Fruit fly (Drosophila melanogaster): Measurements from ENCODE around the gene hb.

The hb gene

dm6 chr3R:8731597-8732263, 34.1 kb upstream of the hb start, which contains the start of the genes M1BP and CG8202 (continued):
- peak; percentile 69 for TF ChIP-seq onecut (GFP tag; IDR thresholded peaks at IDR 0.05)
- peak; percentile 87 for TF ChIP-seq CG11723 (GFP tag; optimal IDR thresholded peaks at IDR 0.05)
- TF ChIP-seq Jarid2 (GFP tag; optimal IDR thresholded peaks at IDR 0.05) = no peak
- TF ChIP-seq CG2202 (tag; optimal IDR thresholded peaks at IDR 0.05) = peak; percentile 77
- TF ChIP-seq CG11504 (tag; optimal IDR thresholded peaks at IDR 0.05) = peak; percentile 93
- TF ChIP-seq CG17829 (tag; optimal IDR thresholded peaks at IDR 0.05) = peak; percentile 94
- peak; percentile 82 for TF ChIP-seq CG2120 (GFP tag; optimal IDR thresholded peaks at IDR 0.05)
- peak; percentile 82 for TF ChIP-seq CG9932 (GFP tag; IDR thresholded peaks at IDR 0.05)
- TF ChIP-seq CG12104 (GFP tag; optimal IDR thresholded peaks at IDR 0.05) = peak; percentile 87
- peak; percentile 67; the same call in 1 of the 2 replicates for TF ChIP-seq esg (GFP tag; conservative IDR thresholded peaks at IDR 0.05)
- peak; percentile 55 for TF ChIP-seq bab2 (GFP tag; optimal IDR thresholded peaks at IDR 0.05)
- peak; percentile 25 for TF ChIP-seq CG4854 (GFP tag; optimal IDR thresholded peaks at IDR 0.05)
- peak; percentile 87 for TF ChIP-seq CG6765 (GFP tag; optimal IDR thresholded peaks at IDR 0.05)
- TF ChIP-seq CG1233 (GFP tag; optimal IDR thresholded peaks at IDR 0.05) = peak; percentile 96
- TF ChIP-seq Hsf (GFP tag; optimal IDR thresholded peaks at IDR 0.05) = peak; percentile 60
- peak; percentile 53 for TF ChIP-seq CG18476 (GFP tag; optimal IDR thresholded peaks at IDR 0.05)
- TF ChIP-seq Hr51 (GFP tag; optimal IDR thresholded peaks at IDR 0.05) = peak; percentile 50 to 93
- 0 out of 2 replicates have a peak, but pooled peaks have one; percentile 40 for TF ChIP-seq dati (GFP tag; IDR thresholded peaks at IDR 0.05)
- peak; percentile 81 for TF ChIP-seq CG6813 (GFP tag; optimal IDR thresholded peaks at IDR 0.05)
- peak; percentile 75 for TF ChIP-seq CG6254 (GFP tag; optimal IDR thresholded peaks at IDR 0.05)
- TF ChIP-seq wdn (GFP tag; IDR thresholded peaks at IDR 0.05) = peak; percentile 53
- peak; percentile 96 for TF ChIP-seq CG8924 (tag; optimal IDR thresholded peaks at IDR 0.05)
- peak; percentile 13 for TF ChIP-seq Dip3 (GFP tag; optimal IDR thresholded peaks at IDR 0.05)
- peak; percentile 56 for TF ChIP-seq CG15514 (GFP tag; optimal IDR thresholded peaks at IDR 0.05)
- TF ChIP-seq CG8089 (GFP tag; optimal IDR thresholded peaks at IDR 0.05) = peak; percentile 28
- peak; percentile 31 for TF ChIP-seq CG17802 (tag; optimal IDR thresholded peaks at IDR 0.05)
- TF ChIP-seq Fer2 (tag; optimal IDR thresholded peaks at IDR 0.05) = peak; percentile 85
- TF ChIP-seq gcm2 (GFP tag; optimal IDR thresholded peaks at IDR 0.05) = no peak
- peak; percentile 95 for TF ChIP-seq CG2712 (tag; optimal IDR thresholded peaks at IDR 0.05)
- peak; percentile 41 for TF ChIP-seq Bteb2 (GFP tag; optimal IDR thresholded peaks at IDR 0.05)
- peak; percentile 55; the same call in 1 of the 2 replicates for TF ChIP-seq Ada2b (GFP tag; IDR thresholded peaks at IDR 0.05)
- no peak for TF ChIP-seq Doc3 (GFP tag; IDR thresholded peaks at IDR 0.05; ENCODE audit: partially characterized antibody)
- peak; percentile 38 for TF ChIP-seq tx (GFP tag; optimal IDR thresholded peaks at IDR 0.05)
- peak; percentile 0 for TF ChIP-seq vfl (GFP tag; optimal IDR thresholded peaks at IDR 0.05)
- no peak for TF ChIP-seq Hmx (GFP tag; optimal IDR thresholded peaks at IDR 0.05)
- TF ChIP-seq CG2875 (GFP tag; optimal IDR thresholded peaks at IDR 0.05) = peak; percentile 76
- peak; percentile 44 for TF ChIP-seq CG9876 (GFP tag; optimal IDR thresholded peaks at IDR 0.05)
- TF ChIP-seq ab (GFP tag; optimal IDR thresholded peaks at IDR 0.05) = peak; percentile 50
- TF ChIP-seq CG15601 (tag; optimal IDR thresholded peaks at IDR 0.05) = peak; percentile 89
- TF ChIP-seq sens (GFP tag) = peak; percentile 88
- peak; percentile 56 for TF ChIP-seq CrebB (tag; optimal IDR thresholded peaks at IDR 0.05)
- TF ChIP-seq salm (tag; optimal IDR thresholded peaks at IDR 0.05) = peak; percentile 81
- peak; percentile 52 for TF ChIP-seq CG31224 (GFP tag; IDR thresholded peaks at IDR 0.05)
- TF ChIP-seq Nf-YC (tag; optimal IDR thresholded peaks at IDR 0.05) = peak; percentile 88
- TF ChIP-seq fd3F (GFP tag; optimal IDR thresholded peaks at IDR 0.05) = peak; percentile 83
- no peak for TF ChIP-seq CG7963 (GFP tag; IDR thresholded peaks at IDR 0.05; ENCODE audit: partially characterized antibody)
- peak; percentile 76 for TF ChIP-seq sisA (GFP tag; IDR thresholded peaks at IDR 0.05)
- TF ChIP-seq CTCF (GFP tag; optimal IDR thresholded peaks at IDR 0.05) = peak; percentile 39
- peak; percentile 90 for TF ChIP-seq fd96Cb (tag; optimal IDR thresholded peaks at IDR 0.05)
- TF ChIP-seq knrl (GFP tag; IDR thresholded peaks at IDR 0.05; ENCODE audit: partially characterized antibody) = no peak

Data from whole organism, embryonic.